Fruit fly (Drosophila melanogaster) whole organism, larva: ENCODE data around the gene CG5255.

Experiments
- noc ChIP-seq: fragments of 200-800 bp; sonication (Bioruptor generic); optimal IDR thresholded peaks from 3 replicates; lab custom pipeline; 2019; ENCODE audit warnings: missing biosample characterization, mild to moderate bottlenecking, missing genetic modification characterization, moderate library complexity

Gene CG5255

DNA sequence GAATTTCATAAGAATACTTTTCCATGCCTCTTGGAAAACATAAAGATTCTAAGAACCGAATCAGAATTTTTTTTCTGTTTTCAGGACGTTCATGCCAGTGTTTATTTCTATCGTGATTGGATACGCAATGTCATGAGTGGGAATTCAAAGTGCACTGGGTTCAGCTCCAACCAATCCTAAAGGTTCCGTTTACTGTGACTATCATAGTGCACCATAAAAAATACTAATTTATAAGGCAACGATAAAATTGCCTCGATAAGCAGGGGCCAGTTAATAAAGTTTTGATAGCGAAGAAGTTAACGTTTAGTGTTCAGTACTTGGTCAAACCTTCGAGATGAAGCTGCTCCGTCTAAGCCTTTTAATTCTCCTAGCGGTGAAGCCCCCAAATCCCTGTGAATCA, 9.8 kb upstream of the CG5255 start, which contains the start of gene CG31265:
TSS of gene CG31265 (plus strand) at position 301 of the 400 bp plus-strand sequence.
- TF ChIP-seq noc (tag; lab: Kevin White, UChicago): no peak

DNA sequence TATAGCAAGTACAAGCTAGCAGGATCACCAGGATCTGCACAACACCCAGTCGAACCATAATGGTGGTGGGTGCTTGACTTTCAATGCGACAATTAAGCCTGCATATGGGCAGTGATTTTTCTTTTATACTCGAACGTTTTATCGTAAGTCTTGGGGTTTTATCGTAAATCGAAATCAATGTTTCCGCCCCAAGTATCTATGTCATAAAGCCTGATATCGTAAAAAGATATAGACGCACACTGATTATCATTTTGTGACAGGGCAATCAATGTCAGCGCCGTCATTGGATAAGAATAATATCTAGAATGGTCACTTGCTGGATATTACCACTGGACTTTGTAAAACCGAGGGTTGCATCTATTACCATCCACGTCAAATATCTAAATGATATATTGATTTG, 7.4 kb upstream of the CG5255 start, which contains the start of gene CG17475:
TSS of gene CG17475 (minus strand) at position 101 of the 400 bp plus-strand sequence.
- TF ChIP-seq noc (tag; lab: Kevin White, UChicago): no peak

- TF ChIP-seq noc (tag; lab: Kevin White, UChicago): no peak
These were observed 5.5 kb upstream of the CG5255 start, which contains the start of the genes CG4053 and CG31266 for dm6 chr3R:17132098-17132712. Gene CG4053 (minus strand): TSS chr3R:17132198. Gene CG31266 (plus strand): TSS chr3R:17132662.

DNA sequence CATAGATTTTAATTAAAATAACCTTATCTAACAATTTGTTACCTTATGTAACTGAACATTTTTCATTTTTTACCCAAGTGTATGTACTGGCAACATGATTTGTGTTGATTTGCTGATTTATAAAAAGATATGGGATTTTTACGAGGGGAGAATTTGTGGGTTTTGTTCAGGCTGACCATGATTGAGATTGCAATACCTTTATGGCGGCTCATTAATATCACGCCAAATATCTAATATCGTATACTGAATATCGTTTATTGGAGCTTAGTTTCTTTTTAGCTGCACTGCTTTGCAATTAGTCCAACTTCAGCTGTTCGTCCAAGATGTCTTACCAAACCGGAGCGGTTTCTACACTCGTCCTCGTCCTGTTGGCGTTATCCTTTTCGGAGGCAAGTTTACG, 3.8 kb upstream of the CG5255 start, which contains the start of gene CG31267:
TSS of gene CG31267 (plus strand) at position 301 of the 400 bp plus-strand sequence.
- TF ChIP-seq noc (tag; lab: Kevin White, UChicago): no peak

DNA sequence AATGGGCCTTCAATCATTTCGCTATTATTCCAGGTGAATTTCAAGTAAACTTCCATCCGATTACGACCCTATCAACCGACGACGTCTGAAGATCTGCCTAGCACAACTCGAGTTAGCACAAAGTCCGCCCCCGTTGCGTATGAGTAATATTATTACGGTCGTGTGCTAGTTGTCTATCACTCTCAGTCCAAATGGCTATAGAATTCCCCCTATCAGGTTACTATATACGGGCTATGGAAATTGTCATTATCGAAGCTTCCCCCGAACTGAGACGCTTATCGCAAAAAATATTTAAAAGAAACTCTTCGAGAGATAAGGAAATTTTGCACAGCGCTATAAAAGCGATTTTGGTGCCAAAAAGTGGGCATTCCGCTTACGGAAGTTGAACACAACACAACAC, 1.9 kb upstream of the CG5255 start, which contains the start of gene CG5246:
TSS of gene CG5246 (plus strand) at position 365 of the 400 bp plus-strand sequence.
- TF ChIP-seq noc (tag; lab: Kevin White, UChicago): peak; percentile 12

- TF ChIP-seq noc (tag; lab: Kevin White, UChicago): no peak
These were observed 1.0 kb downstream of the CG5255 start, which contains the start of gene CG5265 for dm6 chr3R:17138699-17139098. Gene CG5265 (plus strand): TSS chr3R:17138999.

DNA sequence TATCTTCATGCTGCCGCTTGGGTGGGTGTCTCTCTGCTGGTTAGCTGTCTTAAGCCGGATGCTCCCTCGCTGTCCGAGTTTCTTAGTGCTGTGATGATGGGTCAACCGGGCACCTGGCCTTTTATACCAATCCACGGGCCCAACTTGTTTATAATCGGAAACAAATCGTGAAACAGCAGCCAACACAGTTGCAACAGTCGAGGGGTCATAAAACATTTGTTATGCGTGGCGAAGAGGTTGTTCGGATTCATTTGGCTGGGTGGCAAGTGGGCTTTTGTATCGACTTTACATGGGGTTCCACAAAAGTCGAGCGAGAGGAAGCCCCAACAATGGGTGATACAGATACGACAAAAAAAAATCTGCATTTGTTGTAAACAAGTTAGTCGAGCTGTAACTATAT, 4.6 kb downstream of the CG5255 start, which contains the start of gene TwdlW:
TSS of gene TwdlW (minus strand) at position 101 of the 400 bp plus-strand sequence.
- TF ChIP-seq noc (tag; lab: Kevin White, UChicago): no peak

DNA sequence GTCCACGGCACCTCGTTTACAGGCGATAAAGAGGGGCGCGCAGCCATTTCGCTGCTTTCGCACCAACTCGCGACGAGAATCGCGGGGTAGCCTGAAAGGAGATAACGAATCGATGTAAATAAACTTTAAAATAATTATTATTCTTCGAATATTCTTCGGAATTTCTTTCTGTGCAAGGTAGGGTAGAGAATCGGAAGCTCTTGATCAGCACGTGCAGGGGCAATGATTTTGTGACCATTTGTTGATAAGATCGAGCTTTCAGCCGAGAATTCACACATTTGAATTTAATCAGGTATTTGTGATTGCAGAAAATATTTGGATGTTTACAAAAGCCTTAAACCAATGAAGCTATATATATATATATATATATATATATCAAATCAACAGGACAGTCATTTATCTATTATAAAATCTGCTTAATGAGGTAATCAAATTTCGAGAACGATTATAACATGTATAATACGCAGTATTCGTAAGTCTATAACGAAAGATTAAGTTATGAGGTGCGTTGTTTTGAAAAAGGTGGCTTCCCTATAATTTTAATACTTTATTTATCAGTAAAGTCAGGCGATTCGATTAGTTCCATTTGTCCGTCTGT, 10.1 kb downstream of the CG5255 start:
- no peak for TF ChIP-seq noc (tag; lab: Kevin White, UChicago)

- no peak for TF ChIP-seq noc (tag; lab: Kevin White, UChicago)
These were observed 11.5 kb downstream of the CG5255 start, which contains the start of the genes m-cup and Det for dm6 chr3R:17149080-17149746. Gene m-cup (minus strand): TSS chr3R:17149412. Gene Det (plus strand): TSS chr3R:17149667.

DNA sequence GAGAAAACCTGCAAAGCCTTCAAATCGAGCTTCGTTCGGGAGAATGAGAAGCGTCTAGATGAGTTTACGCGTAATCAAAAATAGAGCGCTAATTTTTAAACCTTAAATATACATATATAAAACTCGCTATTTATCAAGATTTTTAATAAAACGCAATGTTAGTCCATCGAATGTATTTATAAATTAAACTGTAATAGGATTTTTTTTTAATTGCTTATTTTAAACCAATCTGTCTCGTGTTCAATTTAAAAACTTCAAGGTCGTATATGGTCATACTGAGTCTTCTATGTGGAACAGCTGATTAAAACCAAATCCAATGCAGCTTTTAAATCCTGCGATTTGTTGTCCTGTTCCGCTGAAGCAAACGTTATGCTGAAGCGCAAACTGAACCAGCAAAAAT, 12.6 kb downstream of the CG5255 start, which contains the start of gene Smug:
TSS of gene Smug (plus strand) at position 301 of the 400 bp plus-strand sequence.
- TF ChIP-seq noc (tag; lab: Kevin White, UChicago): no peak

DNA sequence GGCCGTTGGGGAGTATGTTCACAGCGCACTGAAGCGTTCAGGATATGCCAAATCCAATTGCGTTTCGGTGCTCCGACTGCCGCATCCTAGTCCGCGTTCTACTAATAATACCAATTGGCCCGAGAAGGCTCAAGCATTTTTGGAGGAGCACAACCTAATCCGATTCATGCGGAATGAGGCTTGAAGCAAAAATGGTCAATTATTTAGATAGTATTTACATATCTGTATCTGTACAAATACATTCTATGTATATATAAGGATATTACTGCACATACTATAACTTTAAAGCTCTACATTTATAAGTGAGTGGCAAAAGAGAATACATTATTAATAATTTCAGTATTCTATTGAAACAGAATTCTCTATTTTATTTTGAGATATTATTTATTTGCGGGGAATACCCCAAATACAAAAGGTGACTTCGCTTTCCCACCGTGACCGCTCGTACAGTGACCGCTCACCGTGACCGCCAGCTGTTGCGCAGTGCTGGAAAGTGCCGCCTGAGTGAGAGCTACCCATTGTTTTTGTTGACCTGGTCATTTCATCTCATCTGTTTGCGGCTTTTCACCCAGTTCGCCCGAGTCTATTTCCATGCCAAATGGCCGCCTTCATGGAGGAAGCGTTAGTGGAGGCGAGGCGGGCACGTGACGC, 13.8 kb downstream of the CG5255 start, which contains the start of gene CG5292:
TSS of gene CG5292 (plus strand) at position 486 of the 651 bp plus-strand sequence.
- no peak for TF ChIP-seq noc (tag; lab: Kevin White, UChicago)

dm6 chr3R:17178140-17178539, 40.4 kb downstream of the CG5255 start:
- TF ChIP-seq noc (tag; lab: Kevin White, UChicago): no peak
